Worm (Caenorhabditis elegans) whole organism, young adult: Measurements from ENCODE around the gene srsx-28.
"Not testable (repeated sequence)": the region's sequence is repeated elsewhere in the genome, so short reads cannot be mapped to it uniquely, and the experiment has no call there.

Experiments used
- C06A6.2 ChIP-seq: fragments of 200-800 bp; sonication (Bioruptor generic); conservative IDR thresholded peaks from 2 replicates; pipeline ENCODE4 v1.3.6; 2022; ENCODE audit warnings: missing genetic modification characterization, missing compliant biosample characterization
- efl-1 ChIP-seq: fragments of 150-350 bp; optimal IDR thresholded peaks from 2 replicates; lab custom pipeline; 2014; ENCODE audit warnings: missing biosample characterization, missing genetic modification reagents, missing genetic modification characterization
- ets-4 ChIP-seq: fragments of 200-800 bp; sonication (Bioruptor generic); optimal IDR thresholded peaks from 2 replicates; lab custom pipeline; 2018; ENCODE audit warnings: mild to moderate bottlenecking, missing genetic modification characterization, missing compliant biosample characterization
- lsy-27 ChIP-seq: sonication (generic microtip); optimal IDR thresholded peaks from 2 replicates; lab custom pipeline; 2017; ENCODE audit warnings: missing genetic modification characterization, mild to moderate bottlenecking, missing compliant biosample characterization, antibody characterized with exemption, missing genotype, borderline replicate concordance; ENCODE audit not compliant: insufficient read depth
- mxl-1 ChIP-seq: sonication (generic microtip); optimal IDR thresholded peaks from 2 replicates; lab custom pipeline; 2016; ENCODE audit warnings: missing genetic modification characterization, missing compliant biosample characterization
- nfya-2 ChIP-seq: fragments of 200-800 bp; sonication (Bioruptor generic); IDR thresholded peaks from 2 replicates; pipeline ENCODE4 v1.3.6; 2022; ENCODE audit warnings: missing genetic modification reagents, missing genetic modification characterization, missing compliant biosample characterization
- snpc-1.1 ChIP-seq: sonication (generic microtip); optimal IDR thresholded peaks from 2 replicates; lab custom pipeline; 2017; ENCODE audit warnings: missing genetic modification characterization, mild to moderate bottlenecking, missing compliant biosample characterization, antibody characterized with exemption, moderate library complexity, missing genotype, missing genetic modification reagents; ENCODE audit not compliant: insufficient read depth
- snpc-3.4 ChIP-seq: sonication (generic microtip); optimal IDR thresholded peaks from 2 replicates; lab custom pipeline; 2017; ENCODE audit warnings: missing genetic modification characterization, mild to moderate bottlenecking, missing compliant biosample characterization, antibody characterized with exemption, moderate library complexity, missing genotype, missing genetic modification reagents
- snpc-4 ChIP-seq, 5 experiments: fragments of 150-350 bp in 1 of 5; sonication (generic microtip) in 4 of 5; optimal IDR thresholded peaks; 2 replicates each; lab custom pipeline; 2014 to 2018; ENCODE audit warnings: missing genetic modification characterization in 5 of 5, missing biosample characterization in 3 of 5, antibody characterized with exemption in 2 of 5, mild to moderate bottlenecking in 2 of 5, missing compliant biosample characterization in 2 of 5, missing genotype in 2 of 5, moderate library complexity in 2 of 5, missing genetic modification reagents in 1 of 5

DNA sequence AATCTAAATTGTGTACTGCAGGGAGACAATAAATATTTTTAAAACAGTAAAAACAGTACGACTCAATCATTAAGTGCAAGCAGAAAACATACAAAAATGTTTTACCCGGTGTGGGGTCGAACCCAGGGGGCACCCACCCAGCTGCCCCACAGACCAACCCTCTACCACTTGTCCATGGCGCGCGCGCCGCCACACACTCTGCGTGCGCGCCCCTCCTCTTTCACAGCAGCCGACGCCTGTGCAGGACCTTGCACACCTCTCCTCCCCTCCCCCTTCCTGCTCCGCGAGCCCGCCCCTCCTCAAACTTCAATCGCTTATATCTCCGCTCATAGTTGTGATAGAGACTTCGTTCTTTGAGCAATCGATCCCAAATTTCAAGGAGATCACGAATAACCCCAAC lies 15.7 kb upstream of the srsx-28 start:
- not testable (repeated sequence) for TF ChIP-seq snpc-3.4; snpc-4 (GFP tag; optimal IDR thresholded peaks at IDR 0.05; lab: Kevin White, UChicago); snpc-4 (tag; optimal IDR thresholded peaks at IDR 0.05; lab: Kevin White, UChicago); C06A6.2 (GFP tag; lab: Robert Waterston, UW); ets-4; snpc-1.1 (tag; lab: Kevin White, UChicago); efl-1 (GFP tag; lab: Kevin White, UChicago); mxl-1 (tag; lab: Kevin White, UChicago); lsy-27; nfya-2 (GFP tag; lab: Robert Waterston, UW)
